Worm (Caenorhabditis elegans) whole organism, midembryonic: ENCODE results near the gene pfd-2.

Source experiments
- T22C8.4 ChIP-seq: fragments of 200-800 bp; sonication (Bioruptor generic); IDR thresholded peaks from 2 replicates; pipeline ENCODE4 v1.3.6; 2022; ENCODE audit warnings: missing genetic modification characterization, missing compliant biosample characterization
- cog-1 ChIP-seq: sonication (generic microtip); optimal IDR thresholded peaks from 2 replicates; lab custom pipeline; 2016; ENCODE audit warnings: missing genetic modification characterization, missing compliant biosample characterization
- flt-1 ChIP-seq: fragments of 200-800 bp; sonication (Bioruptor generic); IDR thresholded peaks from 2 replicates; pipeline ENCODE4 v1.3.6; 2022; ENCODE audit warnings: missing genetic modification characterization, missing compliant biosample characterization
- klf-2 ChIP-seq: fragments of 200-800 bp; sonication (Bioruptor generic); conservative IDR thresholded peaks from 2 replicates; pipeline ENCODE4 v1.3.6; 2022; ENCODE audit warnings: missing genetic modification reagents, missing genetic modification characterization, missing compliant biosample characterization
- med-1 ChIP-seq: sonication (generic microtip); optimal IDR thresholded peaks from 2 replicates; lab custom pipeline; 2017; ENCODE audit warnings: missing genetic modification characterization, mild to moderate bottlenecking, missing compliant biosample characterization, antibody characterized with exemption, missing genetic modification reagents; ENCODE audit not compliant: insufficient read depth
- ref-1 ChIP-seq: fragments of 200-800 bp; sonication (Bioruptor generic); conservative IDR thresholded peaks from 2 replicates; pipeline ENCODE4 v1.3.6; 2022; ENCODE audit warnings: missing genetic modification reagents, missing genetic modification characterization, missing compliant biosample characterization
- tab-1 ChIP-seq: fragments of 200-800 bp; sonication (Bioruptor generic); IDR thresholded peaks from 2 replicates; pipeline ENCODE4 v1.3.6; 2022; ENCODE audit warnings: missing genetic modification characterization, missing compliant biosample characterization
- ztf-23 ChIP-seq: fragments of 200-800 bp; sonication (Bioruptor generic); IDR thresholded peaks from 2 replicates; pipeline ENCODE4 v1.3.6; 2022; ENCODE audit warnings: missing genetic modification reagents, missing genetic modification characterization, missing compliant biosample characterization
- ztf-29 ChIP-seq: fragments of 200-800 bp; sonication (Bioruptor generic); IDR thresholded peaks from 2 replicates; pipeline ENCODE4 v1.3.6; 2022; ENCODE audit warnings: missing genetic modification reagents, missing genetic modification characterization, missing compliant biosample characterization

The pfd-2 gene

ce11 chrII:4372867-4373397 is 46.4 kb downstream of the pfd-2 start:
- TF ChIP-seq klf-2 (GFP tag; lab: Robert Waterston, UW) (no peak), ztf-23 (GFP tag; lab: Robert Waterston, UW) (no peak)

ce11 chrII:4374885-4375284 is 48.4 kb downstream of the pfd-2 start:
- no peak for TF ChIP-seq T22C8.4 (GFP tag; lab: Robert Waterston, UW)
- TF ChIP-seq tab-1 (GFP tag; lab: Robert Waterston, UW), result no peak
- TF ChIP-seq flt-1, result no peak
- no peak for TF ChIP-seq med-1
- no peak for TF ChIP-seq ref-1 (GFP tag; lab: Robert Waterston, UW)
- TF ChIP-seq ztf-23 (GFP tag; lab: Robert Waterston, UW), result no peak
- no peak for TF ChIP-seq ztf-29 (GFP tag; lab: Robert Waterston, UW)
- TF ChIP-seq klf-2 (GFP tag; lab: Robert Waterston, UW), result no peak
- TF ChIP-seq cog-1 (tag; lab: Kevin White, UChicago), result no peak

ce11 chrII:4376295-4377172 is 50.0 kb downstream of the pfd-2 start, which contains the start of gene ntl-2:
ntl-2 (minus strand) TSS chrII:4376465.
- 0 out of 2 replicates have a peak, but pooled peaks have one; percentile 50 for TF ChIP-seq klf-2 (GFP tag; lab: Robert Waterston, UW)
- 0 out of 2 replicates have a peak, but pooled peaks have one; percentile 11 for TF ChIP-seq T22C8.4 (GFP tag; lab: Robert Waterston, UW)
- peak; percentile 47; the same call in 1 of the 2 replicates for TF ChIP-seq ztf-29 (GFP tag; lab: Robert Waterston, UW)
- TF ChIP-seq med-1, result no peak
- TF ChIP-seq ztf-23 (GFP tag; lab: Robert Waterston, UW), result peak; percentile 78
- TF ChIP-seq ref-1 (GFP tag; lab: Robert Waterston, UW), result no peak
- TF ChIP-seq flt-1, result peak; percentile 83; the same call in 1 of the 2 replicates
- peak; percentile 85 for TF ChIP-seq cog-1 (tag; lab: Kevin White, UChicago)
- peak; percentile 70; the same call in 1 of the 2 replicates for TF ChIP-seq tab-1 (GFP tag; lab: Robert Waterston, UW)
